Worm (Caenorhabditis elegans) whole organism, early embryonic: ENCODE data around the gene knl-1.

Experiments used
- B0310.2 ChIP-seq: sonication (generic microtip); optimal IDR thresholded peaks from 2 replicates; lab custom pipeline; 2016; ENCODE audit warnings: mild to moderate bottlenecking, missing genetic modification characterization, missing compliant biosample characterization
- ama-1 ChIP-seq: fragments of 150-350 bp; optimal IDR thresholded peaks from 2 replicates; lab custom pipeline; 2014
- flt-1 ChIP-seq: fragments of 200-800 bp; sonication (Bioruptor generic); IDR thresholded peaks from 2 replicates; pipeline ENCODE4 v1.3.6; 2022; ENCODE audit warnings: missing genetic modification characterization, missing compliant biosample characterization

DNA sequence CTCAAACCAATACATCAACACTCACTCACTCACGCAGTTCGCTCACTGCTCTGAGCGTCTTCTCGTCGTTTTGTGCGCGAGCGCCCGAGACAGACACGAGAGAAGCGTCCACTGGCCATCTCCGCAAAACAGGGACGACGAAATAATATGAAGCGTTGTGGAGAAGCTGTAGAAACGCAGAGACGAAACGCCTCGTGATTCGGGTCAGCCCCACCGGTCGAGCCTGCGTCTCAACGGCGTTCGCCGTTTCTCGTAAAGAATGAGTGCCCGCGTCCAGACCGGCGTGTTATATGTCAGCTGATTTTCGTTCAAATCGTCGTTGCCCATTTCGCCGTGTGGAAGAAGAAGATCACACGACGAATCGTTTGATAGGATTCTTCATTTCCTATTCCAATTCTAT lies 22.9 kb upstream of the knl-1 start, which contains the start of gene fbxl-1:
- TF ChIP-seq ama-1 (lab: Kevin White, UChicago), result no peak
- no peak for TF ChIP-seq flt-1 (GFP tag; lab: Robert Waterston, UW)
- TF ChIP-seq B0310.2 (tag; lab: Kevin White, UChicago), result no peak
